Worm (Caenorhabditis elegans) whole organism, L4 larva: Measurements from ENCODE around the gene D2024.1.

Experiments used
- D1046.2 ChIP-seq: fragments of 200-800 bp; sonication (Bioruptor generic); IDR thresholded peaks from 2 replicates; pipeline ENCODE4 v1.3.6; 2022; ENCODE audit warnings: missing genetic modification characterization, missing compliant biosample characterization
- F26F4.8 ChIP-seq: fragments of 200-800 bp; sonication (Bioruptor generic); conservative IDR thresholded peaks from 2 replicates; pipeline ENCODE4 v1.3.6; 2022; ENCODE audit warnings: missing genetic modification characterization, missing compliant biosample characterization
- T20F7.1 ChIP-seq: fragments of 200-800 bp; sonication (Bioruptor generic); optimal IDR thresholded peaks from 2 replicates; lab custom pipeline; 2018; ENCODE audit warnings: mild to moderate bottlenecking, missing genetic modification characterization, missing compliant biosample characterization
- T26A8.4 ChIP-seq: fragments of 200-800 bp; sonication (Bioruptor generic); IDR thresholded peaks from 2 replicates; pipeline ENCODE4 v1.3.6; 2022; ENCODE audit warnings: missing genetic modification characterization, missing compliant biosample characterization
- aha-1 ChIP-seq: fragments of 150-350 bp; peaks from one replicate; lab custom pipeline; 2014; ENCODE audit warnings: missing biosample characterization, missing genetic modification characterization
- aly-2 ChIP-seq: sonication (generic microtip); optimal IDR thresholded peaks from 2 replicates; lab custom pipeline; 2018; ENCODE audit warnings: missing biosample characterization, missing genetic modification characterization
- arid-1 ChIP-seq: fragments of 200-800 bp; sonication (Bioruptor generic); conservative IDR thresholded peaks from 2 replicates; pipeline ENCODE4 v1.3.6; 2022; ENCODE audit warnings: missing genetic modification reagents, missing genetic modification characterization, missing compliant biosample characterization
- ceh-28 ChIP-seq: fragments of 150-350 bp; optimal IDR thresholded peaks from 2 replicates; lab custom pipeline; 2014; ENCODE audit warnings: missing biosample characterization, missing genetic modification reagents, missing genetic modification characterization
- ceh-44 ChIP-seq: fragments of 200-800 bp; sonication (Bioruptor generic); IDR thresholded peaks from 2 replicates; pipeline ENCODE4 v1.3.6; 2022; ENCODE audit warnings: missing genetic modification reagents, missing genetic modification characterization, missing compliant biosample characterization
- ces-1 ChIP-seq: fragments of 150-350 bp; sonication (generic microtip); optimal IDR thresholded peaks from 4 replicates; lab custom pipeline; 2014; ENCODE audit warnings: missing biosample characterization, missing genetic modification reagents, missing genetic modification characterization
- daf-12 ChIP-seq: fragments of 150-350 bp; optimal IDR thresholded peaks from 2 replicates; lab custom pipeline; 2014; ENCODE audit warnings: missing biosample characterization, missing genetic modification reagents, missing genetic modification characterization
- daf-16 ChIP-seq, 3 experiments: sonication (generic microtip); optimal IDR thresholded peaks; 2 replicates each; lab custom pipeline; 2016 to 2017; ENCODE audit warnings: missing genetic modification characterization in 3 of 3, missing genetic modification reagents in 3 of 3, mild to moderate bottlenecking in 2 of 3, missing compliant biosample characterization in 2 of 3, missing biosample characterization in 1 of 3, moderate library complexity in 1 of 3
- dmd-6 ChIP-seq: fragments of 200-800 bp; sonication (Bioruptor generic); IDR thresholded peaks from 2 replicates; pipeline ENCODE4 v1.3.6; 2022; ENCODE audit warnings: missing genetic modification reagents, missing genetic modification characterization, missing compliant biosample characterization
- dmd-9 ChIP-seq: fragments of 200-800 bp; sonication (Bioruptor generic); IDR thresholded peaks from 2 replicates; pipeline ENCODE4 v1.3.6; 2022; ENCODE audit warnings: missing genetic modification reagents, missing genetic modification characterization, missing compliant biosample characterization
- dpl-1 ChIP-seq: fragments of 150-350 bp; optimal IDR thresholded peaks from 2 replicates; lab custom pipeline; 2014; ENCODE audit warnings: missing biosample characterization, missing genetic modification reagents, missing genetic modification characterization
- dve-1 ChIP-seq: sonication (generic microtip); optimal IDR thresholded peaks from 2 replicates; lab custom pipeline; 2017; ENCODE audit warnings: antibody characterized with exemption, mild to moderate bottlenecking, missing genetic modification characterization, missing compliant biosample characterization; ENCODE audit not compliant: insufficient read depth
- fkh-10 ChIP-seq: fragments of 150-350 bp; optimal IDR thresholded peaks from 2 replicates; lab custom pipeline; 2014; ENCODE audit warnings: missing biosample characterization, missing genetic modification reagents, missing genetic modification characterization
- hif-1 ChIP-seq, 2 experiments: sonication (generic microtip); optimal IDR thresholded peaks; 2 replicates each; lab custom pipeline; 2016 to 2017; ENCODE audit warnings: missing compliant biosample characterization in 2 of 2, missing genetic modification characterization in 2 of 2, missing genetic modification reagents in 2 of 2, missing genotype in 2 of 2, mild to moderate bottlenecking in 1 of 2
- hlh-11 ChIP-seq: fragments of 200-800 bp; sonication (Bioruptor generic); optimal IDR thresholded peaks from 2 replicates; lab custom pipeline; 2018; ENCODE audit warnings: mild to moderate bottlenecking, missing genetic modification characterization, missing compliant biosample characterization
- hlh-30 ChIP-seq: sonication (generic microtip); optimal IDR thresholded peaks from 2 replicates; lab custom pipeline; 2017; ENCODE audit warnings: antibody characterized with exemption, mild to moderate bottlenecking, missing genetic modification characterization, missing compliant biosample characterization; ENCODE audit not compliant: insufficient read depth
- lim-7 ChIP-seq: fragments of 200-800 bp; sonication (Bioruptor generic); IDR thresholded peaks from 2 replicates; pipeline ENCODE4 v1.3.6; 2022; ENCODE audit warnings: missing genetic modification characterization, missing compliant biosample characterization
- lin-13 ChIP-seq: fragments of 150-350 bp; optimal IDR thresholded peaks from 2 replicates; lab custom pipeline; 2014; ENCODE audit warnings: missing biosample characterization, missing genetic modification reagents, missing genetic modification characterization
- lin-15B ChIP-seq: fragments of 150-350 bp; sonication (generic microtip); optimal IDR thresholded peaks from 3 replicates; lab custom pipeline; 2014; ENCODE audit warnings: missing biosample characterization, missing genetic modification characterization
- lin-38 ChIP-seq: fragments of 200-800 bp; sonication (Bioruptor generic); IDR thresholded peaks from 2 replicates; pipeline ENCODE4 v1.3.6; 2022; ENCODE audit warnings: missing genetic modification reagents, missing genetic modification characterization, missing compliant biosample characterization
- lsy-2 ChIP-seq, 2 experiments: fragments of 150-350 bp in 1 of 2; sonication (generic microtip) in 1 of 2; optimal IDR thresholded peaks; 2 replicates each; lab custom pipeline; 2014 to 2017; ENCODE audit warnings: missing biosample characterization in 2 of 2, missing genetic modification characterization in 2 of 2
- madf-9 ChIP-seq: fragments of 200-800 bp; sonication (Bioruptor generic); conservative IDR thresholded peaks from 2 replicates; pipeline ENCODE4 v1.3.6; 2022; ENCODE audit warnings: missing genetic modification reagents, missing genetic modification characterization, missing compliant biosample characterization
- mdt-29 ChIP-seq: fragments of 200-800 bp; sonication (Bioruptor generic); IDR thresholded peaks from 2 replicates; pipeline ENCODE4 v1.3.6; 2022; ENCODE audit warnings: missing genetic modification reagents, missing genetic modification characterization, missing compliant biosample characterization
- mep-1 ChIP-seq: fragments of 150-350 bp; sonication (generic microtip); optimal IDR thresholded peaks from 3 replicates; lab custom pipeline; 2014; ENCODE audit warnings: missing biosample characterization, missing genetic modification characterization
- mes-2 ChIP-seq: sonication (generic microtip); optimal IDR thresholded peaks from 2 replicates; lab custom pipeline; 2016; ENCODE audit warnings: missing genotype, mild to moderate bottlenecking, missing genetic modification characterization, missing compliant biosample characterization; ENCODE audit not compliant: poor library complexity, severe bottlenecking
- mxl-3 ChIP-seq: fragments of 200-800 bp; sonication (Bioruptor generic); optimal IDR thresholded peaks from 2 replicates; lab custom pipeline; 2018; ENCODE audit warnings: mild to moderate bottlenecking, missing genetic modification characterization, missing compliant biosample characterization
- nhr-111 ChIP-seq: fragments of 200-800 bp; sonication (Bioruptor generic); optimal IDR thresholded peaks from 2 replicates; lab custom pipeline; 2018; ENCODE audit warnings: mild to moderate bottlenecking, missing genetic modification characterization, missing compliant biosample characterization
- nhr-28 ChIP-seq: fragments of 150-350 bp; optimal IDR thresholded peaks from 2 replicates; lab custom pipeline; 2014; ENCODE audit warnings: missing biosample characterization, missing genetic modification characterization
- nhr-6 ChIP-seq: fragments of 150-350 bp; optimal IDR thresholded peaks from 2 replicates; lab custom pipeline; 2014; ENCODE audit warnings: missing biosample characterization, missing genetic modification characterization
- nhr-76 ChIP-seq: fragments of 150-350 bp; optimal IDR thresholded peaks from 2 replicates; lab custom pipeline; 2014; ENCODE audit warnings: missing biosample characterization, missing genetic modification characterization
- nhr-77 ChIP-seq: fragments of 150-350 bp; optimal IDR thresholded peaks from 2 replicates; lab custom pipeline; 2014; ENCODE audit warnings: missing biosample characterization, missing genetic modification characterization
- pha-4 ChIP-seq, 2 experiments: fragments of 150-350 bp in 1 of 2; fragments of 200-800 bp in 1 of 2; sonication (Bioruptor generic) in 1 of 2; IDR thresholded peaks in 1 of 2; optimal IDR thresholded peaks in 1 of 2; 2 replicates each; pipeline versions ENCODE4 v1.3.6 to Lab custom; 2014 to 2022; ENCODE audit warnings: missing genetic modification characterization in 2 of 2, missing genetic modification reagents in 2 of 2, missing biosample characterization in 1 of 2, missing compliant biosample characterization in 1 of 2
- pqm-1 ChIP-seq: sonication (generic microtip); optimal IDR thresholded peaks from 2 replicates; lab custom pipeline; 2017; ENCODE audit warnings: missing biosample characterization, missing genetic modification characterization
- rbr-2 ChIP-seq: sonication (generic microtip); optimal IDR thresholded peaks from 2 replicates; lab custom pipeline; 2016; ENCODE audit warnings: missing genotype, missing genetic modification characterization, missing compliant biosample characterization
- skn-1 ChIP-seq: fragments of 150-350 bp; optimal IDR thresholded peaks from 2 replicates; lab custom pipeline; 2014; ENCODE audit warnings: missing biosample characterization, missing genetic modification characterization
- snpc-4 ChIP-seq: fragments of 150-350 bp; optimal IDR thresholded peaks from 2 replicates; lab custom pipeline; 2014; ENCODE audit warnings: missing biosample characterization, missing genetic modification characterization
- unc-130 ChIP-seq: sonication (generic microtip); optimal IDR thresholded peaks from 2 replicates; lab custom pipeline; 2016; ENCODE audit warnings: missing genetic modification reagents, missing genetic modification characterization, missing compliant biosample characterization
- unc-39 ChIP-seq: sonication (generic microtip); optimal IDR thresholded peaks from 2 replicates; lab custom pipeline; 2017; ENCODE audit warnings: missing biosample characterization, missing genetic modification characterization
- unc-62 ChIP-seq, 3 experiments: fragments of 150-350 bp in 1 of 3; sonication (generic microtip); optimal IDR thresholded peaks in 2 of 3; peaks in 1 of 3; 1 replicate in 1 of 3; 2 replicates in 2 of 3; lab custom pipeline; 2014 to 2017; ENCODE audit warnings: missing biosample characterization in 3 of 3, missing genetic modification characterization in 3 of 3, missing genetic modification reagents in 3 of 3, missing genotype in 1 of 3
- zfp-2 ChIP-seq: sonication (generic microtip); optimal IDR thresholded peaks from 2 replicates; lab custom pipeline; 2016; ENCODE audit warnings: mild to moderate bottlenecking, missing genetic modification characterization, missing compliant biosample characterization
- ztf-7 ChIP-seq: fragments of 150-350 bp; optimal IDR thresholded peaks from 2 replicates; lab custom pipeline; 2014; ENCODE audit warnings: missing biosample characterization, missing genetic modification characterization

D2024.1 gene

DNA sequence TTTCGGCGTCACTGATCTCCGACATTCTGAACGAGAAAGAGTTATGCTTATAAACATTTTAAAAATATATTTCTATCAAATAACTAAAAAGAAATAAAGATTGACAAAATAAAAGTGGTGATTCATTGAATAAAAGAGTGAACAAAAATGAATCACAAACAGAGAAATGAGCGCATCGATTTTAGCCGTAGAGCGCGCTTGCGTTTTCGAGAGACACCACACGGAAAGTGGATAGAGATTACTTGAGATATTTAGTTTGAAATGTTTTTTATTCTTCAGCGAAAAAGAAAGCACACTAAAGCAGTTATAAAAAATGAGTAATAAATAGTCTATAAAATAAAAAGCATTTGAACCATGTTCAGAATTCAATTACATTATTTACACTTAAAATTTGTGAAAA lies 17.1 kb upstream of the D2024.1 start, which contains the start of gene cap-1:
Gene cap-1, minus strand, starts transcription at position 26 of the 400 bp plus-strand sequence.
- TF ChIP-seq lsy-2 (tag; optimal IDR thresholded peaks at IDR 0.05; lab: Kevin White, UChicago) (peak in 1 of 2 experiments; percentile 85), nhr-6 (peak; percentile 71), nhr-111 (GFP tag; lab: Kevin White, UChicago) (no peak), pha-4 (GFP tag; IDR thresholded peaks at IDR 0.05; lab: Robert Waterston, UW) (no peak), pha-4 (tag; optimal IDR thresholded peaks at IDR 0.05; lab: Kevin White, UChicago) (peak; percentile 94), aha-1 (tag; lab: Kevin White, UChicago) (no peak), snpc-4 (no peak), dve-1 (peak; percentile 86), D1046.2 (GFP tag; lab: Robert Waterston, UW) (no peak), mes-2 (tag; lab: Kevin White, UChicago) (peak; percentile 96), lin-15B (peak; percentile 17), ceh-28 (tag; lab: Kevin White, UChicago) (peak; percentile 43), skn-1 (no peak), aly-2 (tag; lab: Kevin White, UChicago) (no peak), nhr-28 (tag; lab: Kevin White, UChicago) (peak; percentile 72), daf-16 (GFP tag; optimal IDR thresholded peaks at IDR 0.05; lab: Kevin White, UChicago) (no peak), daf-16 (tag; optimal IDR thresholded peaks at IDR 0.05; lab: Kevin White, UChicago) (peak; percentile 42), dpl-1 (peak; percentile 58), hlh-30 (tag; lab: Kevin White, UChicago) (peak; percentile 36), mep-1 (tag; lab: Kevin White, UChicago) (peak; percentile 88), dmd-9 (GFP tag; lab: Robert Waterston, UW) (no peak), T26A8.4 (GFP tag; lab: Robert Waterston, UW) (no peak), nhr-77 (tag; lab: Kevin White, UChicago) (peak; percentile 85), unc-130 (peak; percentile 79), dmd-6 (GFP tag; lab: Robert Waterston, UW) (0 out of 2 replicates have a peak, but pooled peaks have one; percentile 29), ceh-44 (GFP tag; lab: Robert Waterston, UW) (peak; percentile 78), hif-1 (tag; optimal IDR thresholded peaks at IDR 0.05; lab: Kevin White, UChicago) (peak in 1 of 2 experiments; percentile 60), lin-13 (GFP tag; lab: Kevin White, UChicago) (peak; percentile 67), arid-1 (no peak), mxl-3 (GFP tag; lab: Kevin White, UChicago) (peak; percentile 59), lin-38 (peak; percentile 96), fkh-10 (GFP tag; lab: Kevin White, UChicago) (peak; percentile 17), rbr-2 (tag; lab: Kevin White, UChicago) (peak; percentile 63), pqm-1 (tag; lab: Kevin White, UChicago) (peak; percentile 37), T20F7.1 (GFP tag; lab: Kevin White, UChicago) (peak; percentile 47), nhr-76 (tag; lab: Kevin White, UChicago) (no peak), hlh-11 (tag; lab: Kevin White, UChicago) (peak; percentile 45)

DNA sequence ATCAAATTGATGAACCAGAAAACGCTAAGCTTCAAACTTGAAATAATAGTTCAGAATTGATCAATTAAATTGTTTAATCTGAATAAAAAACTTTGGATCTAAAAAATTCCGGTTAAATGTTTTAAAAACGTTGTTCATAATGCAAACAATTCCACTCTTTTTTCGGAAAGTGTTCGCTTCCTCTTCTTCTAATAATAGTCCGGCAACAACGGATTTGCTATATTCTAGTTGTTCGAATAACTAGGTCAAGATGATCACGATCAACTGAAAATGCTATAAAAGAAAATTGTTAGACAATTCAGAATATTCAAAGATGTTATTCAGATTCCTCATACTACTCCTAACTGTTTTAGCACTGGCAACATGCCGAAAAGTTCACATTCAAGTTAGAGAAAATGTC lies 16.4 kb upstream of the D2024.1 start, which contains the start of gene D2024.4:
Gene D2024.4, plus strand, starts transcription at position 301 of the 400 bp plus-strand sequence.
- TF ChIP-seq unc-39 (no peak), ztf-7 (tag; lab: Kevin White, UChicago) (no peak)

- TF ChIP-seq daf-16 (GFP tag; optimal IDR thresholded peaks at IDR 0.05; lab: Kevin White, UChicago) (peak in 1 of 2 experiments; percentile 52), daf-16 (tag; optimal IDR thresholded peaks at IDR 0.05; lab: Kevin White, UChicago) (no peak), nhr-28 (tag; lab: Kevin White, UChicago) (peak; percentile 42), lin-38 (no peak), lin-15B (no peak), unc-130 (no peak), mes-2 (tag; lab: Kevin White, UChicago) (no peak), daf-12 (tag; lab: Kevin White, UChicago) (no peak), F26F4.8 (GFP tag; lab: Robert Waterston, UW) (no peak), mdt-29 (GFP tag; lab: Robert Waterston, UW) (no peak), nhr-77 (tag; lab: Kevin White, UChicago) (no peak), snpc-4 (no peak), hlh-30 (tag; lab: Kevin White, UChicago) (no peak), arid-1 (no peak), aha-1 (tag; lab: Kevin White, UChicago) (peak; percentile 41), lim-7 (GFP tag; lab: Robert Waterston, UW) (no peak), mxl-3 (GFP tag; lab: Kevin White, UChicago) (peak; percentile 78), madf-9 (GFP tag; lab: Robert Waterston, UW) (no peak), zfp-2 (tag; lab: Kevin White, UChicago) (no peak), hlh-11 (tag; lab: Kevin White, UChicago) (peak; percentile 81), unc-62 (GFP tag; optimal IDR thresholded peaks at IDR 0.05 in 1 of 2; lab: Kevin White, UChicago) (peak in 1 of 2 experiments; percentile 83), unc-62 (tag; optimal IDR thresholded peaks at IDR 0.05; lab: Kevin White, UChicago) (no peak), ces-1 (GFP tag; lab: Kevin White, UChicago) (no peak)
These were observed 13.8 kb upstream of the D2024.1 start for ce11 chrIV:7233566-7234014.
